Worm (Caenorhabditis elegans): ENCODE measurements around the gene sru-48.

Gene sru-48

ce11 chrX:5210524-5210923 is 30.6 kb downstream of the sru-48 start:
- TF ChIP-seq sptf-1 (tag; optimal IDR thresholded peaks at IDR 0.05) (no peak), flh-1 (GFP tag; optimal IDR thresholded peaks at IDR 0.05) (no peak), elt-3 (tag; optimal IDR thresholded peaks at IDR 0.05) (no peak), sem-2 (GFP tag; optimal IDR thresholded peaks at IDR 0.05) (no peak), nhr-2 (tag; optimal IDR thresholded peaks at IDR 0.05) (no peak), ces-1 (GFP tag; optimal IDR thresholded peaks at IDR 0.05) (peak; percentile 58), elt-1 (tag; optimal IDR thresholded peaks at IDR 0.05; ENCODE audit: borderline replicate concordance, insufficient read depth) (no peak), lsy-2 (tag; optimal IDR thresholded peaks at IDR 0.05) (no peak), blmp-1 (tag; optimal IDR thresholded peaks at IDR 0.05) (no peak), hlh-1 (tag; optimal IDR thresholded peaks at IDR 0.05) (no peak), ztf-11 (tag; optimal IDR thresholded peaks at IDR 0.05) (no peak), mep-1 (tag; optimal IDR thresholded peaks at IDR 0.05) (peak; percentile 20), M03D4.4 (tag; optimal IDR thresholded peaks at IDR 0.05) (peak; percentile 14), mls-2 (tag; optimal IDR thresholded peaks at IDR 0.05) (no peak), ceh-43 (GFP tag; optimal IDR thresholded peaks at IDR 0.05) (no peak), unc-120 (tag; optimal IDR thresholded peaks at IDR 0.05; ENCODE audit: poor library complexity, severe bottlenecking) (no peak), drap-1 (GFP tag; optimal IDR thresholded peaks at IDR 0.05) (no peak), ham-2 (GFP tag; optimal IDR thresholded peaks at IDR 0.05) (no peak), snpc-4 (tag; optimal IDR thresholded peaks at IDR 0.05) (no peak), nhr-76 (tag; optimal IDR thresholded peaks at IDR 0.05) (no peak), unc-62 (GFP tag; optimal IDR thresholded peaks at IDR 0.05) (no peak), nhr-28 (tag; optimal IDR thresholded peaks at IDR 0.05) (no peak), mab-5 (tag; optimal IDR thresholded peaks at IDR 0.05) (no peak), ceh-83 (GFP tag; optimal IDR thresholded peaks at IDR 0.05) (no peak), cnd-1 (tag; optimal IDR thresholded peaks at IDR 0.05) (no peak), nhr-12 (tag; optimal IDR thresholded peaks at IDR 0.05) (no peak), pha-4 (tag; optimal IDR thresholded peaks at IDR 0.05) (peak; percentile 20), zip-8 (tag; optimal IDR thresholded peaks at IDR 0.05) (no peak)

- TF ChIP-seq zip-8 (tag; optimal IDR thresholded peaks at IDR 0.05) = no peak
- TF ChIP-seq nhr-237 (tag; optimal IDR thresholded peaks at IDR 0.05) = no peak
- TF ChIP-seq sem-2 (GFP tag; optimal IDR thresholded peaks at IDR 0.05) = no peak
- no peak for TF ChIP-seq elt-3 (tag; optimal IDR thresholded peaks at IDR 0.05)
- TF ChIP-seq ham-2 (GFP tag; optimal IDR thresholded peaks at IDR 0.05) = no peak
- TF ChIP-seq hlh-1 (tag; optimal IDR thresholded peaks at IDR 0.05) = no peak
- no peak for TF ChIP-seq ceh-39 (tag; optimal IDR thresholded peaks at IDR 0.05)
- no peak for TF ChIP-seq ceh-83 (GFP tag; optimal IDR thresholded peaks at IDR 0.05)
- no peak for TF ChIP-seq bed-3 (GFP tag; optimal IDR thresholded peaks at IDR 0.05)
- TF ChIP-seq ces-1 (GFP tag; optimal IDR thresholded peaks at IDR 0.05) = no peak
- TF ChIP-seq ztf-11 (tag; optimal IDR thresholded peaks at IDR 0.05) = no peak
- TF ChIP-seq nhr-28 (tag; optimal IDR thresholded peaks at IDR 0.05) = no peak
- TF ChIP-seq tbx-8 (GFP tag; optimal IDR thresholded peaks at IDR 0.05) = no peak
- TF ChIP-seq snpc-4 (tag; optimal IDR thresholded peaks at IDR 0.05) = no peak
- no peak for TF ChIP-seq M03D4.4 (tag; optimal IDR thresholded peaks at IDR 0.05)
- TF ChIP-seq pha-4 (tag; optimal IDR thresholded peaks at IDR 0.05) = no peak
- TF ChIP-seq flh-1 (GFP tag; optimal IDR thresholded peaks at IDR 0.05) = no peak
- TF ChIP-seq lin-13 (tag; optimal IDR thresholded peaks at IDR 0.05) = no peak
Observed at ce11 chrX:5210927-5211655, 31.1 kb downstream of the sru-48 start.

- TF ChIP-seq bed-3 (GFP tag; optimal IDR thresholded peaks at IDR 0.05) (no peak), lin-13 (tag; optimal IDR thresholded peaks at IDR 0.05) (no peak), lsy-2 (tag; optimal IDR thresholded peaks at IDR 0.05) (no peak), flh-1 (GFP tag; optimal IDR thresholded peaks at IDR 0.05) (no peak), sptf-1 (tag; optimal IDR thresholded peaks at IDR 0.05) (no peak), lin-32 (GFP tag; optimal IDR thresholded peaks at IDR 0.05) (no peak), sem-2 (GFP tag; optimal IDR thresholded peaks at IDR 0.05) (no peak), nhr-28 (tag; optimal IDR thresholded peaks at IDR 0.05) (no peak), nhr-12 (tag; optimal IDR thresholded peaks at IDR 0.05) (no peak), ceh-39 (tag; optimal IDR thresholded peaks at IDR 0.05) (no peak)
Observed at ce11 chrX:5213032-5213431, 33.1 kb downstream of the sru-48 start.

All from whole organism, mixed stage, embryonic.